Worm (Caenorhabditis elegans) whole organism, L4 larva: ENCODE results near the gene C08F11.17.

Experiments
- D1046.2 ChIP-seq: fragments of 200-800 bp; sonication (Bioruptor generic); IDR thresholded peaks from 2 replicates; pipeline ENCODE4 v1.3.6; 2022; ENCODE audit warnings: missing genetic modification characterization, missing compliant biosample characterization
- F37D6.2 ChIP-seq: sonication (generic microtip); optimal IDR thresholded peaks from 2 replicates; lab custom pipeline; 2016; ENCODE audit warnings: mild to moderate bottlenecking, missing genetic modification characterization, missing compliant biosample characterization
- T20F7.1 ChIP-seq: fragments of 200-800 bp; sonication (Bioruptor generic); optimal IDR thresholded peaks from 2 replicates; lab custom pipeline; 2018; ENCODE audit warnings: mild to moderate bottlenecking, missing genetic modification characterization, missing compliant biosample characterization
- T26A8.4 ChIP-seq: fragments of 200-800 bp; sonication (Bioruptor generic); IDR thresholded peaks from 2 replicates; pipeline ENCODE4 v1.3.6; 2022; ENCODE audit warnings: missing genetic modification characterization, missing compliant biosample characterization
- ZK546.5 ChIP-seq, 2 experiments: sonication (generic microtip); optimal IDR thresholded peaks; 2 replicates each; lab custom pipeline; 2017; ENCODE audit warnings: missing biosample characterization in 2 of 2, missing genetic modification characterization in 2 of 2
- aly-2 ChIP-seq: sonication (generic microtip); optimal IDR thresholded peaks from 2 replicates; lab custom pipeline; 2018; ENCODE audit warnings: missing biosample characterization, missing genetic modification characterization
- ceh-20 ChIP-seq: fragments of 200-800 bp; sonication (Bioruptor generic); IDR thresholded peaks from 2 replicates; pipeline ENCODE4 v1.3.6; 2022; ENCODE audit warnings: missing genetic modification reagents, missing genetic modification characterization, missing compliant biosample characterization
- ceh-32 ChIP-seq: sonication (generic microtip); optimal IDR thresholded peaks from 2 replicates; lab custom pipeline; 2016; ENCODE audit warnings: mild to moderate bottlenecking, missing genetic modification characterization, missing compliant biosample characterization; ENCODE audit not compliant: poor library complexity
- ceh-62 ChIP-seq: sonication (generic microtip); optimal IDR thresholded peaks from 2 replicates; lab custom pipeline; 2017; ENCODE audit warnings: missing biosample characterization, missing genetic modification characterization
- ceh-82 ChIP-seq: sonication (generic microtip); optimal IDR thresholded peaks from 2 replicates; lab custom pipeline; 2017; ENCODE audit warnings: missing biosample characterization, missing genetic modification characterization
- daf-16 ChIP-seq, 3 experiments: sonication (generic microtip); optimal IDR thresholded peaks; 2 replicates each; lab custom pipeline; 2016 to 2017; ENCODE audit warnings: missing genetic modification characterization in 3 of 3, missing genetic modification reagents in 3 of 3, mild to moderate bottlenecking in 2 of 3, missing compliant biosample characterization in 2 of 3, missing biosample characterization in 1 of 3, moderate library complexity in 1 of 3
- egl-27 ChIP-seq: sonication (generic microtip); optimal IDR thresholded peaks from 3 replicates; lab custom pipeline; 2017; ENCODE audit warnings: missing biosample characterization, missing genetic modification reagents, missing genetic modification characterization
- fos-1 ChIP-seq: fragments of 150-350 bp; optimal IDR thresholded peaks from 2 replicates; lab custom pipeline; 2014; ENCODE audit warnings: missing biosample characterization, missing genetic modification characterization
- hlh-11 ChIP-seq: fragments of 200-800 bp; sonication (Bioruptor generic); optimal IDR thresholded peaks from 2 replicates; lab custom pipeline; 2018; ENCODE audit warnings: mild to moderate bottlenecking, missing genetic modification characterization, missing compliant biosample characterization
- hmg-1.1 ChIP-seq: fragments of 200-800 bp; sonication (Bioruptor generic); IDR thresholded peaks from 2 replicates; pipeline ENCODE4 v1.3.6; 2022; ENCODE audit warnings: missing genetic modification reagents, missing genetic modification characterization, missing compliant biosample characterization
- lin-1 ChIP-seq: fragments of 200-800 bp; sonication (Bioruptor generic); IDR thresholded peaks from 2 replicates; pipeline ENCODE4 v1.3.6; 2022; ENCODE audit warnings: missing genetic modification reagents, missing genetic modification characterization, missing compliant biosample characterization
- lin-13 ChIP-seq: fragments of 150-350 bp; optimal IDR thresholded peaks from 2 replicates; lab custom pipeline; 2014; ENCODE audit warnings: missing biosample characterization, missing genetic modification reagents, missing genetic modification characterization
- lin-38 ChIP-seq: fragments of 200-800 bp; sonication (Bioruptor generic); IDR thresholded peaks from 2 replicates; pipeline ENCODE4 v1.3.6; 2022; ENCODE audit warnings: missing genetic modification reagents, missing genetic modification characterization, missing compliant biosample characterization
- lin-39 ChIP-seq: fragments of 150-350 bp; optimal IDR thresholded peaks from 2 replicates; lab custom pipeline; 2014; ENCODE audit warnings: missing biosample characterization, missing genetic modification reagents, missing genetic modification characterization
- lsy-2 ChIP-seq, 2 experiments: fragments of 150-350 bp in 1 of 2; sonication (generic microtip) in 1 of 2; optimal IDR thresholded peaks; 2 replicates each; lab custom pipeline; 2014 to 2017; ENCODE audit warnings: missing biosample characterization in 2 of 2, missing genetic modification characterization in 2 of 2
- madf-5 ChIP-seq, 2 experiments: fragments of 200-800 bp; sonication (Bioruptor generic); IDR thresholded peaks; 2 replicates each; pipeline ENCODE4 v1.3.6; 2022; ENCODE audit warnings: missing compliant biosample characterization in 2 of 2, missing genetic modification characterization in 2 of 2
- mdl-1 ChIP-seq, 2 experiments: fragments of 150-350 bp in 1 of 2; sonication (generic microtip) in 1 of 2; optimal IDR thresholded peaks; 2 replicates each; lab custom pipeline; 2014 to 2017; ENCODE audit warnings: missing biosample characterization in 2 of 2, missing genetic modification characterization in 2 of 2
- mep-1 ChIP-seq: fragments of 150-350 bp; sonication (generic microtip); optimal IDR thresholded peaks from 3 replicates; lab custom pipeline; 2014; ENCODE audit warnings: missing biosample characterization, missing genetic modification characterization
- nhr-102 ChIP-seq: sonication (generic microtip); optimal IDR thresholded peaks from 2 replicates; lab custom pipeline; 2016; ENCODE audit warnings: mild to moderate bottlenecking, missing genetic modification characterization, moderate library complexity, missing compliant biosample characterization
- nhr-11 ChIP-seq: fragments of 150-350 bp; optimal IDR thresholded peaks from 2 replicates; lab custom pipeline; 2014; ENCODE audit warnings: missing biosample characterization, missing genetic modification characterization
- nhr-237 ChIP-seq: sonication (generic microtip); optimal IDR thresholded peaks from 2 replicates; lab custom pipeline; 2017; ENCODE audit warnings: missing biosample characterization, missing genetic modification characterization
- nhr-28 ChIP-seq: fragments of 150-350 bp; optimal IDR thresholded peaks from 2 replicates; lab custom pipeline; 2014; ENCODE audit warnings: missing biosample characterization, missing genetic modification characterization
- nhr-42 ChIP-seq: fragments of 200-800 bp; sonication (Bioruptor generic); IDR thresholded peaks from 2 replicates; pipeline ENCODE4 v1.3.6; 2022; ENCODE audit warnings: missing genetic modification characterization, missing compliant biosample characterization
- nhr-76 ChIP-seq: fragments of 150-350 bp; optimal IDR thresholded peaks from 2 replicates; lab custom pipeline; 2014; ENCODE audit warnings: missing biosample characterization, missing genetic modification characterization
- rbr-2 ChIP-seq: sonication (generic microtip); optimal IDR thresholded peaks from 2 replicates; lab custom pipeline; 2016; ENCODE audit warnings: missing genotype, missing genetic modification characterization, missing compliant biosample characterization
- saeg-2 ChIP-seq: fragments of 200-800 bp; sonication (Bioruptor generic); IDR thresholded peaks from 2 replicates; pipeline ENCODE4 v1.3.6; 2022; ENCODE audit warnings: missing genetic modification reagents, missing genetic modification characterization, missing compliant biosample characterization
- snpc-1.2 ChIP-seq: fragments of 200-800 bp; sonication (Bioruptor generic); IDR thresholded peaks from 2 replicates; pipeline ENCODE4 v1.3.6; 2022; ENCODE audit warnings: missing genetic modification reagents, missing genetic modification characterization, missing compliant biosample characterization
- spr-3 ChIP-seq: fragments of 200-800 bp; sonication (Bioruptor generic); optimal IDR thresholded peaks from 2 replicates; lab custom pipeline; 2018; ENCODE audit warnings: mild to moderate bottlenecking, missing genetic modification characterization, missing compliant biosample characterization
- tra-1 ChIP-seq: fragments of 200-800 bp; sonication (Bioruptor generic); IDR thresholded peaks from 2 replicates; pipeline ENCODE4 v1.3.6; 2022; ENCODE audit warnings: missing genetic modification reagents, missing genetic modification characterization, missing compliant biosample characterization
- unc-62 ChIP-seq, 3 experiments: fragments of 150-350 bp in 1 of 3; sonication (generic microtip); optimal IDR thresholded peaks in 2 of 3; peaks in 1 of 3; 1 replicate in 1 of 3; 2 replicates in 2 of 3; lab custom pipeline; 2014 to 2017; ENCODE audit warnings: missing biosample characterization in 3 of 3, missing genetic modification characterization in 3 of 3, missing genetic modification reagents in 3 of 3, missing genotype in 1 of 3
- vab-7 ChIP-seq: fragments of 200-800 bp; sonication (Bioruptor generic); IDR thresholded peaks from 2 replicates; pipeline ENCODE4 v1.3.6; 2022; ENCODE audit warnings: missing genetic modification reagents, missing genetic modification characterization, missing compliant biosample characterization
- zag-1 ChIP-seq: fragments of 150-350 bp; optimal IDR thresholded peaks from 2 replicates; lab custom pipeline; 2014; ENCODE audit warnings: missing biosample characterization, missing genetic modification characterization
- zfp-2 ChIP-seq: sonication (generic microtip); optimal IDR thresholded peaks from 2 replicates; lab custom pipeline; 2016; ENCODE audit warnings: mild to moderate bottlenecking, missing genetic modification characterization, missing compliant biosample characterization

Gene C08F11.17

DNA sequence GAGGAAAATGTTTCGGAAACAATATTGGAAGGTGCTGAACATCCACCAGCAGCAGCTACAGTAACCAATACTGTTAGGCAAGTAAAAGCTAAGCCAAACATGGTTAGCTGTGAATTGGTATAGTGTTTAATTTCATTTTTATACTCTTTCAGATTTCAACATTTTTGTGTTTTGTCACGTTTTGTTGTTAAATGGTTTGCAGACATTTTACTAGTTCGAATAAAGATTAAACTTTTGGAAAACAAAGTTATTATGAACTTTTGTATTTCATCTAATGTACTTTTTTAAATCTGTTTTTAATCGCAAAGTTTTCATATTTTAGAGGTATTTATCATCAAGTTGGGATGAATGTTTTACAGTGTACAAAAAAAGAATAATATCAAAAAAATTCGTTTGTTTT lies at the start of gene C08F11.17:
Gene C08F11.17, minus strand, starts transcription at position 101 of the 400 bp plus-strand sequence.
- TF ChIP-seq lin-38 (no peak), F37D6.2 (tag; lab: Kevin White, UChicago) (no peak), egl-27 (tag; lab: Kevin White, UChicago) (no peak), lin-13 (GFP tag; lab: Kevin White, UChicago) (no peak), D1046.2 (GFP tag; lab: Robert Waterston, UW) (no peak), mdl-1 (tag; optimal IDR thresholded peaks at IDR 0.05; lab: Kevin White, UChicago) (no peak), T26A8.4 (GFP tag; lab: Robert Waterston, UW) (no peak), hmg-1.1 (no peak), ceh-32 (tag; lab: Kevin White, UChicago) (no peak), ceh-82 (tag; lab: Kevin White, UChicago) (no peak), T20F7.1 (GFP tag; lab: Kevin White, UChicago) (no peak), snpc-1.2 (no peak), spr-3 (GFP tag; lab: Kevin White, UChicago) (no peak), zag-1 (no peak), zfp-2 (tag; lab: Kevin White, UChicago) (no peak), madf-5 (GFP tag; IDR thresholded peaks at IDR 0.05; lab: Robert Waterston, UW) (no peak), lin-1 (GFP tag; lab: Robert Waterston, UW) (no peak), nhr-28 (no peak), nhr-76 (tag; lab: Kevin White, UChicago) (no peak)

DNA sequence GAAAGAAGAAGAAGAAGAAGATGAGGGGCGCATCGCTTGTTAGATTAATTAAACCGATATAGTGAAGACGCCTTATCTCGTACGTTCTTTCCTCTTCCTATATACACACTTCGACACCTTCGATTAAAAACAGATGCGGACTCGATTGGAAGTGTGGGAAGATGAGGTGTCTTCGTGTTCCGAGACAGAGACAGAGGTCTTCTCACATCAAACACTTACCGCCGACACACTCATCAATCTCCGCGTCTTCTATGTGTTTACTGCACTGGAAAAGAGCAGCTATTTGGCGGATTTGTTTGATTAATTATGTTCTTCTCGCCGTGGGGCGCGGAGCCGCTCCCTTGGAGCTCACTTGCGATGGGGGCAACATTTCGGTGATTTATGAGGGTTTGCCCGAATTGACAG lies 49.2 kb upstream of the C08F11.17 start:
- TF ChIP-seq ceh-62 (tag; lab: Kevin White, UChicago) (no peak), rbr-2 (tag; lab: Kevin White, UChicago) (peak; percentile 2), lin-39 (tag; lab: Kevin White, UChicago) (peak; percentile 72), madf-5 (GFP tag; IDR thresholded peaks at IDR 0.05; lab: Robert Waterston, UW) (no peak), ZK546.5 (tag; optimal IDR thresholded peaks at IDR 0.05; lab: Kevin White, UChicago) (no peak), mep-1 (tag; lab: Kevin White, UChicago) (peak; percentile 20), hlh-11 (peak; percentile 18), egl-27 (tag; lab: Kevin White, UChicago) (no peak), daf-16 (GFP tag; optimal IDR thresholded peaks at IDR 0.05; lab: Kevin White, UChicago) (peak in 1 of 2 experiments; percentile 44), daf-16 (tag; optimal IDR thresholded peaks at IDR 0.05; lab: Kevin White, UChicago) (no peak), lsy-2 (tag; optimal IDR thresholded peaks at IDR 0.05; lab: Kevin White, UChicago) (peak in 1 of 2 experiments; percentile 21), tra-1 (GFP tag; lab: Robert Waterston, UW) (peak; percentile 48; the same call in 1 of the 2 replicates), vab-7 (GFP tag; lab: Robert Waterston, UW) (0 out of 2 replicates have a peak, but pooled peaks have one; percentile 13), nhr-102 (no peak), nhr-237 (tag; lab: Kevin White, UChicago) (no peak), ceh-20 (peak; percentile 94), nhr-11 (tag; lab: Kevin White, UChicago) (peak; percentile 56), unc-62 (GFP tag; optimal IDR thresholded peaks at IDR 0.05 in 1 of 2; lab: Kevin White, UChicago) (peak in 1 of 2 experiments; percentile 97), unc-62 (tag; optimal IDR thresholded peaks at IDR 0.05; lab: Kevin White, UChicago) (peak; percentile 1)

DNA sequence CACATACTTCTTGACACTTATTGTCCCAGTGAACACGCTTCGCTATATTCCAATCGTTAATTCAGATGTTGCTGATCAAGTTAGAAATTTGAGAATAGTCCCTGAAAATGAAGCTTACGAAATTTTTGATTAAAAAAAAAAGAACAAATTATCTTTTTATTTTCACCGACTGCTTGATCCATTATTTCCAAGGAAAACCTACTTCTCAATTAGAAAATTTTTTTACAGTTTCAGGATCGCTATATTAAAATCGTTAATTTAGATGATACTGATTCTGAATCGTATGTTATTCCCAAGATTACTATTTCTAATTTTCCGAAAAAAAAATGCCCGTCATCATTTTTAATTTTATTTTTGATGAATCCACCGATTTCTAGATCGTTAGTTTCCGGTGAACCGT lies 48.5 kb upstream of the C08F11.17 start, which contains the start of gene T23G4.127:
Gene T23G4.127, minus strand, starts transcription at position 101 of the 400 bp plus-strand sequence.
- no peak for TF ChIP-seq saeg-2 (GFP tag; lab: Robert Waterston, UW)
- no peak for TF ChIP-seq aly-2 (tag; lab: Kevin White, UChicago)
- no peak for TF ChIP-seq T26A8.4 (GFP tag; lab: Robert Waterston, UW)
- no peak for TF ChIP-seq nhr-42 (GFP tag; lab: Robert Waterston, UW)
- no peak for TF ChIP-seq fos-1 (tag; lab: Kevin White, UChicago)
- no peak for TF ChIP-seq zfp-2 (tag; lab: Kevin White, UChicago)
- no peak for TF ChIP-seq mep-1 (tag; lab: Kevin White, UChicago)
